Fruit fly (Drosophila melanogaster) whole organism, embryonic: ENCODE results near the gene CG1638.

Source experiments
- Bgb ChIP-seq: fragments of 200-800 bp; sonication (Bioruptor generic); IDR thresholded peaks from 2 replicates; pipeline ENCODE4 v1.3.6; 2022; ENCODE audit warnings: missing biosample characterization, missing genetic modification characterization; ENCODE audit not compliant: partially characterized antibody
- CG11093 ChIP-seq: fragments of 200-800 bp; sonication (Bioruptor generic); IDR thresholded peaks from 3 replicates; pipeline ENCODE4 v1.3.6; 2022; ENCODE audit warnings: missing biosample characterization, missing genetic modification characterization
- CG1233 ChIP-seq: fragments of 200-800 bp; sonication (Bioruptor generic); optimal IDR thresholded peaks from 4 replicates; lab custom pipeline; 2018; ENCODE audit warnings: missing biosample characterization, mild to moderate bottlenecking, missing genetic modification characterization
- CG12391 ChIP-seq: fragments of 200-800 bp; sonication (Bioruptor generic); optimal IDR thresholded peaks from 3 replicates; lab custom pipeline; 2018; ENCODE audit warnings: missing biosample characterization, mild to moderate bottlenecking, missing genetic modification characterization, moderate library complexity
- CG12942 ChIP-seq: fragments of 200-800 bp; sonication (Bioruptor generic); optimal IDR thresholded peaks from 3 replicates; lab custom pipeline; 2016; ENCODE audit warnings: missing biosample characterization, missing genetic modification characterization
- CG15514 ChIP-seq: fragments of 200-800 bp; sonication (Bioruptor generic); optimal IDR thresholded peaks from 3 replicates; lab custom pipeline; 2017; ENCODE audit warnings: missing biosample characterization, missing genetic modification characterization, mild to moderate bottlenecking, moderate library complexity, missing genetic modification reagents
- CG1603 ChIP-seq: fragments of 200-800 bp; sonication (Bioruptor generic); optimal IDR thresholded peaks from 2 replicates; lab custom pipeline; 2019; ENCODE audit warnings: missing biosample characterization, mild to moderate bottlenecking, missing genetic modification characterization, moderate library complexity
- CG2199 ChIP-seq: fragments of 200-800 bp; sonication (Bioruptor generic); IDR thresholded peaks from 3 replicates; pipeline ENCODE4 v1.3.6; 2022; ENCODE audit warnings: missing biosample characterization, missing genetic modification characterization
- CG3065 ChIP-seq: fragments of 200-800 bp; sonication (Bioruptor generic); optimal IDR thresholded peaks from 2 replicates; lab custom pipeline; 2016; ENCODE audit warnings: missing biosample characterization, missing genetic modification characterization
- CG31441 ChIP-seq: fragments of 200-800 bp; sonication (Bioruptor generic); IDR thresholded peaks from 2 replicates; pipeline ENCODE4 v1.3.6; 2022; ENCODE audit warnings: missing biosample characterization, missing genetic modification characterization
- CG32767 ChIP-seq: fragments of 200-800 bp; sonication (Bioruptor generic); IDR thresholded peaks from 2 replicates; pipeline ENCODE4 v1.3.6; 2022; ENCODE audit warnings: missing biosample characterization, missing genetic modification characterization
- CG4730 ChIP-seq: fragments of 200-800 bp; sonication (Bioruptor generic); IDR thresholded peaks from 2 replicates; pipeline ENCODE4 v1.3.6; 2022; ENCODE audit warnings: missing biosample characterization, missing genetic modification characterization
- CG7357 ChIP-seq: fragments of 200-800 bp; sonication (Bioruptor generic); IDR thresholded peaks from 3 replicates; pipeline ENCODE4 v1.3.6; 2022; ENCODE audit warnings: missing biosample characterization, missing genetic modification characterization
- CG7372 ChIP-seq: fragments of 200-800 bp; sonication (Bioruptor generic); IDR thresholded peaks from 2 replicates; pipeline ENCODE4 v1.3.6; 2022; ENCODE audit warnings: missing biosample characterization, missing genetic modification characterization
- CG7987 ChIP-seq: fragments of 200-800 bp; sonication (Bioruptor generic); optimal IDR thresholded peaks from 2 replicates; lab custom pipeline; 2018; ENCODE audit warnings: missing biosample characterization, mild to moderate bottlenecking, missing genetic modification characterization, moderate library complexity
- CG8281 ChIP-seq: fragments of 200-800 bp; sonication (Bioruptor generic); optimal IDR thresholded peaks from 2 replicates; lab custom pipeline; 2018; ENCODE audit warnings: missing biosample characterization, mild to moderate bottlenecking, missing genetic modification characterization, moderate library complexity
- Dip2 ChIP-seq: fragments of 200-800 bp; sonication (Bioruptor generic); IDR thresholded peaks from 2 replicates; pipeline ENCODE4 v1.3.6; 2022; ENCODE audit warnings: missing biosample characterization, missing genetic modification characterization
- Dll ChIP-seq: fragments of 200-800 bp; sonication (Bioruptor generic); IDR thresholded peaks from 4 replicates; pipeline ENCODE4 v1.3.6; 2022; ENCODE audit warnings: missing biosample characterization, missing genetic modification characterization; ENCODE audit not compliant: partially characterized antibody
- E2f1 ChIP-seq: fragments of 200-800 bp; sonication (Bioruptor generic); IDR thresholded peaks from 2 replicates; pipeline ENCODE4 v1.3.6; 2022; ENCODE audit warnings: missing biosample characterization, missing genetic modification characterization
- Eip74EF ChIP-seq, 2 experiments: fragments of 200-800 bp in 1 of 2; fragments of >200 bp in 1 of 2; sonication (Bioruptor generic) in 1 of 2; optimal IDR thresholded peaks; 2 replicates each; lab custom pipeline; 2017 to 2019; ENCODE audit warnings: missing biosample characterization in 2 of 2, missing genetic modification characterization in 2 of 2, mild to moderate bottlenecking in 1 of 2, moderate library complexity in 1 of 2
- HLH54F ChIP-seq: fragments of 200-800 bp; sonication (Bioruptor generic); optimal IDR thresholded peaks from 3 replicates; lab custom pipeline; 2016; ENCODE audit warnings: missing biosample characterization, missing genetic modification characterization
- Hmr ChIP-seq: fragments of 200-800 bp; sonication (Bioruptor generic); optimal IDR thresholded peaks from 3 replicates; lab custom pipeline; 2017; ENCODE audit warnings: mild to moderate bottlenecking, missing biosample characterization, missing genetic modification reagents, missing genetic modification characterization
- Kr ChIP-seq: fragments of 200-800 bp; sonication (Bioruptor generic); optimal IDR thresholded peaks from 2 replicates; lab custom pipeline; 2017; ENCODE audit warnings: missing biosample characterization, mild to moderate bottlenecking, missing genetic modification characterization
- NFAT ChIP-seq: fragments of 200-800 bp; sonication (Bioruptor generic); IDR thresholded peaks from 2 replicates; pipeline ENCODE4 v1.3.6; 2022; ENCODE audit warnings: missing biosample characterization, missing genetic modification characterization
- Ravus ChIP-seq: fragments of 200-800 bp; sonication (Bioruptor generic); IDR thresholded peaks from 2 replicates; pipeline ENCODE4 v1.3.6; 2022; ENCODE audit warnings: missing biosample characterization, missing genetic modification characterization
- Rx ChIP-seq: fragments of 200-800 bp; sonication (Bioruptor generic); IDR thresholded peaks from 2 replicates; pipeline ENCODE4 v1.3.6; 2022; ENCODE audit warnings: missing biosample characterization, missing genetic modification characterization
- Stat92E ChIP-seq, 3 experiments: fragments of >200 bp in 2 of 3; fragments of 200-800 bp in 1 of 3; sonication (Bioruptor generic) in 1 of 3; optimal IDR thresholded peaks; 2 replicates each; lab custom pipeline; 2017 to 2019; ENCODE audit warnings: missing biosample characterization in 3 of 3, missing genetic modification characterization in 3 of 3, mild to moderate bottlenecking in 1 of 3, moderate library complexity in 1 of 3
- Taf1 ChIP-seq: fragments of 200-800 bp; sonication (Bioruptor generic); IDR thresholded peaks from 2 replicates; pipeline ENCODE4 v1.3.6; 2022; ENCODE audit warnings: missing biosample characterization, missing genetic modification characterization
- Usf ChIP-seq: fragments of 200-800 bp; sonication (Bioruptor generic); optimal IDR thresholded peaks from 2 replicates; lab custom pipeline; 2017; ENCODE audit warnings: missing genotype, missing biosample characterization, missing genetic modification characterization
- amos ChIP-seq: fragments of 200-800 bp; sonication (Bioruptor generic); IDR thresholded peaks from 2 replicates; pipeline ENCODE4 v1.3.6; 2022; ENCODE audit warnings: missing biosample characterization, missing genetic modification characterization; ENCODE audit not compliant: partially characterized antibody
- aop ChIP-seq: fragments of 200-800 bp; sonication (Bioruptor generic); IDR thresholded peaks from 2 replicates; pipeline ENCODE4 v1.3.6; 2022; ENCODE audit warnings: missing biosample characterization, missing genetic modification characterization
- cato ChIP-seq: fragments of 200-800 bp; sonication (Bioruptor generic); optimal IDR thresholded peaks from 2 replicates; lab custom pipeline; 2016; ENCODE audit warnings: missing biosample characterization, missing genetic modification characterization, borderline replicate concordance
- chinmo ChIP-seq: fragments of 200-800 bp; sonication (Bioruptor generic); IDR thresholded peaks from 4 replicates; pipeline ENCODE4 v1.3.6; 2022; ENCODE audit warnings: missing biosample characterization, missing genetic modification characterization; ENCODE audit not compliant: partially characterized antibody
- corto ChIP-seq: fragments of 200-800 bp; sonication (Bioruptor generic); optimal IDR thresholded peaks from 2 replicates; lab custom pipeline; 2016; ENCODE audit warnings: missing biosample characterization, mild to moderate bottlenecking, missing genetic modification characterization, moderate library complexity
- dpn ChIP-seq, 2 experiments: fragments of 200-800 bp; sonication (Bioruptor generic); optimal IDR thresholded peaks; 3 replicates each; lab custom pipeline; 2016; ENCODE audit warnings: missing biosample characterization in 2 of 2, missing genetic modification characterization in 2 of 2
- esg ChIP-seq: fragments of 200-800 bp; sonication (Bioruptor generic); conservative IDR thresholded peaks from 2 replicates; pipeline ENCODE4 v1.3.6; 2022; ENCODE audit warnings: missing biosample characterization, missing genetic modification characterization
- eve ChIP-seq, 2 experiments: fragments of >200 bp; optimal IDR thresholded peaks; 2 replicates each; lab custom pipeline; 2017; ENCODE audit warnings: missing biosample characterization in 2 of 2, missing genetic modification characterization in 2 of 2
- fru ChIP-seq: fragments of >200 bp; optimal IDR thresholded peaks from 2 replicates; lab custom pipeline; 2017
- gsb ChIP-seq: fragments of 200-800 bp; sonication (Bioruptor generic); IDR thresholded peaks from 2 replicates; pipeline ENCODE4 v1.3.6; 2022; ENCODE audit warnings: missing biosample characterization, missing genetic modification characterization
- lab ChIP-seq: fragments of 200-800 bp; sonication (Bioruptor generic); optimal IDR thresholded peaks from 3 replicates; lab custom pipeline; 2017; ENCODE audit warnings: missing biosample characterization, missing genetic modification characterization, mild to moderate bottlenecking, moderate library complexity, missing genetic modification reagents
- nerfin-1 ChIP-seq: fragments of 200-800 bp; sonication (Bioruptor generic); optimal IDR thresholded peaks from 3 replicates; lab custom pipeline; 2019; ENCODE audit warnings: missing biosample characterization, mild to moderate bottlenecking, missing genetic modification characterization, moderate library complexity
- nmo ChIP-seq: fragments of 200-800 bp; sonication (Bioruptor generic); optimal IDR thresholded peaks from 2 replicates; lab custom pipeline; 2018; ENCODE audit warnings: missing biosample characterization, mild to moderate bottlenecking, missing genetic modification characterization, moderate library complexity
- nom ChIP-seq: fragments of 200-800 bp; sonication (Bioruptor generic); optimal IDR thresholded peaks from 2 replicates; lab custom pipeline; 2017; ENCODE audit warnings: missing biosample characterization, missing genetic modification characterization, mild to moderate bottlenecking, moderate library complexity, missing genetic modification reagents
- psq ChIP-seq: fragments of 200-800 bp; sonication (Bioruptor generic); optimal IDR thresholded peaks from 2 replicates; lab custom pipeline; 2017; ENCODE audit warnings: missing biosample characterization, missing genetic modification characterization
- pzg ChIP-seq: fragments of 200-800 bp; sonication (Bioruptor generic); optimal IDR thresholded peaks from 3 replicates; lab custom pipeline; 2018; ENCODE audit warnings: missing biosample characterization, mild to moderate bottlenecking, missing genetic modification characterization, moderate library complexity
- scrt ChIP-seq: fragments of 200-800 bp; sonication (Bioruptor generic); optimal IDR thresholded peaks from 2 replicates; lab custom pipeline; 2018; ENCODE audit warnings: missing biosample characterization, mild to moderate bottlenecking, missing genetic modification characterization, moderate library complexity
- so ChIP-seq: fragments of 200-800 bp; sonication (Bioruptor generic); IDR thresholded peaks from 3 replicates; pipeline ENCODE4 v1.3.6; 2022; ENCODE audit warnings: missing biosample characterization, missing genetic modification characterization
- sob ChIP-seq: fragments of 200-800 bp; sonication (Bioruptor generic); IDR thresholded peaks from 2 replicates; pipeline ENCODE4 v1.3.6; 2022; ENCODE audit warnings: missing biosample characterization, missing genetic modification characterization
- ssp ChIP-seq: fragments of 200-800 bp; sonication (Bioruptor generic); IDR thresholded peaks from 2 replicates; pipeline ENCODE4 v1.3.6; 2022; ENCODE audit warnings: missing biosample characterization, missing genetic modification characterization
- tup ChIP-seq: fragments of 200-800 bp; sonication (Bioruptor generic); optimal IDR thresholded peaks from 2 replicates; lab custom pipeline; 2016; ENCODE audit warnings: missing biosample characterization, mild to moderate bottlenecking, missing genetic modification characterization, moderate library complexity
- z ChIP-seq: fragments of 200-800 bp; sonication (Bioruptor generic); IDR thresholded peaks from 3 replicates; pipeline ENCODE4 v1.3.6; 2022; ENCODE audit warnings: missing biosample characterization, missing genetic modification characterization

CG1638 gene

DNA sequence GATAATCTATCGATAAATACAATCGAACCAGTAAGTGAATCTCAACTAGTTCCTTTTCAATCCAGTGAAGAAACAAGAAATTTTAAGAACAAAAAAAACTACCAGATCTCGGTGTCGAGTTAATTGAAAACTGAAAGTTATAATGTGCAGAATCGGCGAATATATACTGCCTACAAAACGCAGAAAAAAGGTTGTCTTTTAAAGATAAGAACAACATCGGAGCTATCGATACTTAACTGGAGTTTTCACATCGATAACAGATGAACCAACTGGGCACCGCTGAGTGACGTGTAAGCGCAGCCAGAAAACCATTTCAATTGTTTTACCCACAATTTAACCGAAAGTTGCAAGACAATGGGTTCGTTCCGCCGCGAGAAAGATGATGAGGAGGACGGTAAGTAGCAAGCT lies 18.5 kb upstream of the CG1638 start, which contains the start of gene gammaCOP (continued):
- TF ChIP-seq tup (GFP tag; lab: Kevin White, UChicago) (no peak), z (GFP tag; lab: Robert Waterston, UW) (no peak), esg (GFP tag; lab: Robert Waterston, UW) (no peak), CG12391 (tag; lab: Kevin White, UChicago) (peak; percentile 16), Taf1 (GFP tag; lab: Robert Waterston, UW) (no peak), nerfin-1 (no peak), CG15514 (GFP tag; lab: Kevin White, UChicago) (peak; percentile 99), E2f1 (GFP tag; lab: Robert Waterston, UW) (no peak), fru (lab: Kevin White, UChicago) (no peak), Kr (GFP tag; lab: Kevin White, UChicago) (no peak), pzg (GFP tag; lab: Kevin White, UChicago) (peak; percentile 52), corto (GFP tag; lab: Kevin White, UChicago) (no peak), nom (GFP tag; lab: Kevin White, UChicago) (no peak), cato (GFP tag; lab: Kevin White, UChicago) (no peak), CG8281 (tag; lab: Kevin White, UChicago) (no peak), scrt (no peak), chinmo (0 out of 4 replicates have a peak, but pooled peaks have one; percentile 47), NFAT (GFP tag; lab: Robert Waterston, UW) (no peak), CG7987 (GFP tag; lab: Kevin White, UChicago) (no peak), sob (GFP tag; lab: Robert Waterston, UW) (no peak), Usf (GFP tag; lab: Kevin White, UChicago) (no peak), CG31441 (GFP tag; lab: Robert Waterston, UW) (no peak), CG12942 (GFP tag; lab: Kevin White, UChicago) (no peak), Ravus (GFP tag; lab: Robert Waterston, UW) (no peak), CG1233 (GFP tag; lab: Kevin White, UChicago) (no peak), Bgb (GFP tag; lab: Robert Waterston, UW) (peak; percentile 85), CG32767 (GFP tag; lab: Robert Waterston, UW) (no peak), dpn (GFP tag; optimal IDR thresholded peaks at IDR 0.05; lab: Kevin White, UChicago) (peak in 1 of 2 experiments; percentile 9), Dip2 (no peak), HLH54F (GFP tag; lab: Kevin White, UChicago) (no peak), Hmr (GFP tag; lab: Kevin White, UChicago) (no peak), CG7372 (GFP tag; lab: Robert Waterston, UW) (no peak), lab (GFP tag; lab: Kevin White, UChicago) (no peak), so (no peak), Eip74EF (GFP tag; optimal IDR thresholded peaks at IDR 0.05; lab: Kevin White, UChicago) (no peak), Dll (GFP tag; lab: Robert Waterston, UW) (peak; percentile 98), CG7357 (GFP tag; lab: Robert Waterston, UW) (no peak), CG3065 (GFP tag; lab: Kevin White, UChicago) (no peak), Stat92E (GFP tag; optimal IDR thresholded peaks at IDR 0.05; lab: Kevin White, UChicago) (no peak), aop (GFP tag; lab: Robert Waterston, UW) (no peak), CG2199 (GFP tag; lab: Robert Waterston, UW) (no peak), amos (GFP tag; lab: Robert Waterston, UW) (peak; percentile 73), eve (GFP tag; optimal IDR thresholded peaks at IDR 0.05; lab: Kevin White, UChicago) (no peak), ssp (GFP tag; lab: Robert Waterston, UW) (no peak), nmo (GFP tag; lab: Kevin White, UChicago) (peak; percentile 53), CG1603 (tag; lab: Kevin White, UChicago) (no peak), Rx (GFP tag; lab: Robert Waterston, UW) (no peak), CG11093 (no peak), gsb (GFP tag; lab: Robert Waterston, UW) (no peak), CG4730 (no peak), psq (no peak)
